Fruit fly (Drosophila melanogaster) whole organism, embryonic: ENCODE results near the gene gish.
A peak's percentile ranks its signal among the peaks of the same experiment; 100 is the strongest.

Source experiments
- B-H2 ChIP-seq: fragments of 200-800 bp; sonication (Bioruptor generic); optimal IDR thresholded peaks from 2 replicates; lab custom pipeline; 2018; ENCODE audit warnings: missing biosample characterization, mild to moderate bottlenecking, missing genetic modification characterization
- Bdp1 ChIP-seq: fragments of 200-800 bp; sonication (Bioruptor generic); optimal IDR thresholded peaks from 3 replicates; lab custom pipeline; 2016; ENCODE audit warnings: missing biosample characterization, missing genetic modification characterization
- CG10267 ChIP-seq: fragments of 200-800 bp; sonication (Bioruptor generic); optimal IDR thresholded peaks from 2 replicates; lab custom pipeline; 2018; ENCODE audit warnings: missing biosample characterization, mild to moderate bottlenecking, missing genetic modification characterization, moderate library complexity
- CG10959 ChIP-seq: fragments of 200-800 bp; sonication (Bioruptor generic); IDR thresholded peaks from 2 replicates; pipeline ENCODE4 v1.3.6; 2022; ENCODE audit warnings: missing biosample characterization, missing genetic modification characterization
- CG12659 ChIP-seq: fragments of 200-800 bp; sonication (Bioruptor generic); optimal IDR thresholded peaks from 3 replicates; lab custom pipeline; 2017; ENCODE audit warnings: mild to moderate bottlenecking, missing biosample characterization, missing genetic modification reagents, missing genetic modification characterization
- CG14014 ChIP-seq: fragments of 200-800 bp; sonication (Bioruptor generic); IDR thresholded peaks from 2 replicates; pipeline ENCODE4 v1.3.6; 2022; ENCODE audit warnings: missing biosample characterization, missing genetic modification characterization
- CG17328 ChIP-seq: fragments of 200-800 bp; sonication (Bioruptor generic); IDR thresholded peaks from 2 replicates; pipeline ENCODE4 v1.3.6; 2022; ENCODE audit warnings: missing biosample characterization, missing genetic modification characterization
- CG17912 ChIP-seq: fragments of 200-800 bp; sonication (Bioruptor generic); optimal IDR thresholded peaks from 2 replicates; lab custom pipeline; 2018; ENCODE audit warnings: missing biosample characterization, mild to moderate bottlenecking, missing genetic modification characterization
- CG1792 ChIP-seq: fragments of 200-800 bp; sonication (Bioruptor generic); optimal IDR thresholded peaks from 2 replicates; lab custom pipeline; 2016; ENCODE audit warnings: missing biosample characterization, missing genetic modification characterization
- CG18011 ChIP-seq: fragments of 200-800 bp; sonication (Bioruptor generic); optimal IDR thresholded peaks from 2 replicates; lab custom pipeline; 2017; ENCODE audit warnings: missing biosample characterization, missing genetic modification characterization, mild to moderate bottlenecking, moderate library complexity, missing genotype
- CG2889 ChIP-seq: fragments of 200-800 bp; sonication (Bioruptor generic); IDR thresholded peaks from 3 replicates; pipeline ENCODE4 v1.3.6; 2022; ENCODE audit warnings: missing biosample characterization, missing genetic modification characterization
- CG3838 ChIP-seq: fragments of 200-800 bp; sonication (Bioruptor generic); optimal IDR thresholded peaks from 3 replicates; lab custom pipeline; 2016; ENCODE audit warnings: missing biosample characterization, missing genetic modification characterization
- CG4282 ChIP-seq: fragments of 200-800 bp; sonication (Bioruptor generic); optimal IDR thresholded peaks from 2 replicates; lab custom pipeline; 2016; ENCODE audit warnings: missing biosample characterization, missing genetic modification characterization
- CG4424 ChIP-seq: fragments of 200-800 bp; sonication (Bioruptor generic); optimal IDR thresholded peaks from 3 replicates; lab custom pipeline; 2016; ENCODE audit warnings: missing biosample characterization, missing genetic modification characterization
- CG5245 ChIP-seq: fragments of 200-800 bp; sonication (Bioruptor generic); optimal IDR thresholded peaks from 3 replicates; lab custom pipeline; 2016; ENCODE audit warnings: missing biosample characterization, missing genetic modification characterization
- CTCF ChIP-seq: fragments of 200-800 bp; sonication (Bioruptor generic); optimal IDR thresholded peaks from 2 replicates; lab custom pipeline; 2017; ENCODE audit warnings: missing biosample characterization, mild to moderate bottlenecking, missing genetic modification characterization, moderate library complexity
- D ChIP-seq, 2 experiments: fragments of 200-800 bp in 1 of 2; fragments of >200 bp in 1 of 2; sonication (Bioruptor generic) in 1 of 2; optimal IDR thresholded peaks; 2 replicates in 1 of 2; 3 replicates in 1 of 2; lab custom pipeline; 2017; ENCODE audit warnings: mild to moderate bottlenecking in 1 of 2, missing biosample characterization in 1 of 2, missing genetic modification characterization in 1 of 2, missing genetic modification reagents in 1 of 2
- Hr39 ChIP-seq: fragments of >200 bp; optimal IDR thresholded peaks from 2 replicates; lab custom pipeline; 2017
- Lpt ChIP-seq: fragments of >200 bp; optimal IDR thresholded peaks from 2 replicates; lab custom pipeline; 2018; ENCODE audit warnings: missing biosample characterization, missing genetic modification characterization
- MBD-R2 ChIP-seq: fragments of 200-800 bp; sonication (Bioruptor generic); IDR thresholded peaks from 2 replicates; pipeline ENCODE4 v1.3.6; 2022; ENCODE audit warnings: missing biosample characterization, missing genetic modification characterization
- NK7.1 ChIP-seq: fragments of 200-800 bp; sonication (Bioruptor generic); optimal IDR thresholded peaks from 3 replicates; lab custom pipeline; 2016; ENCODE audit warnings: missing biosample characterization, missing genetic modification characterization
- Rx ChIP-seq: fragments of 200-800 bp; sonication (Bioruptor generic); IDR thresholded peaks from 2 replicates; pipeline ENCODE4 v1.3.6; 2022; ENCODE audit warnings: missing biosample characterization, missing genetic modification characterization
- Side ChIP-seq: fragments of 200-800 bp; sonication (Bioruptor generic); optimal IDR thresholded peaks from 2 replicates; lab custom pipeline; 2016; ENCODE audit warnings: missing biosample characterization, missing genetic modification characterization
- Sox100B ChIP-seq: fragments of 200-800 bp; sonication (Bioruptor generic); optimal IDR thresholded peaks from 3 replicates; lab custom pipeline; 2018; ENCODE audit warnings: missing biosample characterization, mild to moderate bottlenecking, missing genetic modification characterization
- Sry-β ChIP-seq: fragments of 200-800 bp; sonication (Bioruptor generic); optimal IDR thresholded peaks from 2 replicates; lab custom pipeline; 2018; ENCODE audit warnings: missing biosample characterization, mild to moderate bottlenecking, missing genetic modification characterization, moderate library complexity
- bsh ChIP-seq, 2 experiments: fragments of 200-800 bp; sonication (Bioruptor generic); optimal IDR thresholded peaks; 2 replicates each; lab custom pipeline; 2017 to 2018; ENCODE audit warnings: mild to moderate bottlenecking in 2 of 2, missing biosample characterization in 2 of 2, missing genetic modification characterization in 2 of 2, moderate library complexity in 1 of 2
- cas ChIP-seq: fragments of 200-800 bp; sonication (Bioruptor generic); IDR thresholded peaks from 2 replicates; pipeline ENCODE4 v1.3.6; 2022; ENCODE audit warnings: missing biosample characterization, missing genetic modification characterization
- dmrt11E ChIP-seq: fragments of 200-800 bp; sonication (Bioruptor generic); optimal IDR thresholded peaks from 3 replicates; lab custom pipeline; 2018; ENCODE audit warnings: missing biosample characterization, mild to moderate bottlenecking, missing genetic modification characterization, moderate library complexity
- dpn ChIP-seq, 2 experiments: fragments of 200-800 bp; sonication (Bioruptor generic); optimal IDR thresholded peaks; 3 replicates each; lab custom pipeline; 2016; ENCODE audit warnings: missing biosample characterization in 2 of 2, missing genetic modification characterization in 2 of 2
- fd102C ChIP-seq: fragments of 200-800 bp; sonication (Bioruptor generic); optimal IDR thresholded peaks from 2 replicates; lab custom pipeline; 2018; ENCODE audit warnings: missing biosample characterization, mild to moderate bottlenecking, missing genetic modification characterization, moderate library complexity
- ftz-f1 ChIP-seq: fragments of 200-800 bp; sonication (Bioruptor generic); optimal IDR thresholded peaks from 2 replicates; lab custom pipeline; 2016; ENCODE audit warnings: missing biosample characterization, missing genetic modification characterization
- grn ChIP-seq: fragments of 200-800 bp; sonication (Bioruptor generic); optimal IDR thresholded peaks from 3 replicates; lab custom pipeline; 2017; ENCODE audit warnings: missing biosample characterization, missing genetic modification characterization
- hbn ChIP-seq: fragments of 200-800 bp; sonication (Bioruptor generic); IDR thresholded peaks from 2 replicates; pipeline ENCODE4 v1.3.6; 2022; ENCODE audit warnings: missing biosample characterization, missing genetic modification characterization; ENCODE audit not compliant: partially characterized antibody
- hkb ChIP-seq, 2 experiments: fragments of 200-800 bp in 1 of 2; fragments of >200 bp in 1 of 2; sonication (Bioruptor generic) in 1 of 2; IDR thresholded peaks in 1 of 2; optimal IDR thresholded peaks in 1 of 2; 2 replicates each; pipeline versions ENCODE4 v1.3.6 to Lab custom; 2017 to 2022; ENCODE audit warnings: missing biosample characterization in 1 of 2, missing genetic modification characterization in 1 of 2
- knrl ChIP-seq: fragments of 200-800 bp; sonication (Bioruptor generic); IDR thresholded peaks from 3 replicates; pipeline ENCODE4 v1.3.6; 2022; ENCODE audit warnings: missing biosample characterization, missing genetic modification characterization; ENCODE audit not compliant: partially characterized antibody
- lbe ChIP-seq: fragments of 200-800 bp; sonication (Bioruptor generic); optimal IDR thresholded peaks from 2 replicates; lab custom pipeline; 2016; ENCODE audit warnings: missing biosample characterization, mild to moderate bottlenecking, missing genetic modification characterization
- lola ChIP-seq, 3 experiments: fragments of >200 bp in 2 of 3; fragments of 200-800 bp in 1 of 3; sonication (Bioruptor generic) in 1 of 3; optimal IDR thresholded peaks; 2 replicates each; lab custom pipeline; 2017 to 2019; ENCODE audit warnings: missing biosample characterization in 3 of 3, missing genetic modification characterization in 3 of 3, mild to moderate bottlenecking in 1 of 3, moderate library complexity in 1 of 3
- mirr ChIP-seq: fragments of 200-800 bp; sonication (Bioruptor generic); optimal IDR thresholded peaks from 3 replicates; lab custom pipeline; 2018; ENCODE audit warnings: missing biosample characterization, mild to moderate bottlenecking, missing genetic modification characterization
- nom ChIP-seq: fragments of 200-800 bp; sonication (Bioruptor generic); optimal IDR thresholded peaks from 2 replicates; lab custom pipeline; 2017; ENCODE audit warnings: missing biosample characterization, missing genetic modification characterization, mild to moderate bottlenecking, moderate library complexity, missing genetic modification reagents
- p53 ChIP-seq: fragments of 200-800 bp; sonication (Bioruptor generic); optimal IDR thresholded peaks from 2 replicates; lab custom pipeline; 2016; ENCODE audit warnings: missing biosample characterization, missing genetic modification characterization
- pita ChIP-seq: fragments of 200-800 bp; sonication (Bioruptor generic); optimal IDR thresholded peaks from 2 replicates; lab custom pipeline; 2017; ENCODE audit warnings: missing biosample characterization, mild to moderate bottlenecking, missing genetic modification characterization
- ranshi ChIP-seq: fragments of 200-800 bp; sonication (Bioruptor generic); IDR thresholded peaks from 2 replicates; pipeline ENCODE4 v1.3.6; 2022; ENCODE audit warnings: missing biosample characterization, missing genetic modification characterization
- run ChIP-seq: fragments of 200-800 bp; sonication (Bioruptor generic); optimal IDR thresholded peaks from 3 replicates; lab custom pipeline; 2018; ENCODE audit warnings: missing biosample characterization, mild to moderate bottlenecking, missing genetic modification characterization
- salm ChIP-seq: fragments of 200-800 bp; sonication (Bioruptor generic); optimal IDR thresholded peaks from 2 replicates; lab custom pipeline; 2018; ENCODE audit warnings: missing biosample characterization, mild to moderate bottlenecking, missing genetic modification characterization
- scrt ChIP-seq: fragments of 200-800 bp; sonication (Bioruptor generic); optimal IDR thresholded peaks from 2 replicates; lab custom pipeline; 2018; ENCODE audit warnings: missing biosample characterization, mild to moderate bottlenecking, missing genetic modification characterization, moderate library complexity
- stc ChIP-seq: fragments of 200-800 bp; sonication (Bioruptor generic); IDR thresholded peaks from 2 replicates; pipeline ENCODE4 v1.3.6; 2022; ENCODE audit warnings: missing biosample characterization, missing genetic modification characterization
- unc-4 ChIP-seq: fragments of 200-800 bp; sonication (Bioruptor generic); IDR thresholded peaks from 2 replicates; pipeline ENCODE4 v1.3.6; 2022; ENCODE audit warnings: missing biosample characterization, missing genetic modification characterization; ENCODE audit not compliant: partially characterized antibody
- wek ChIP-seq: fragments of 200-800 bp; sonication (Bioruptor generic); optimal IDR thresholded peaks from 3 replicates; lab custom pipeline; 2018; ENCODE audit warnings: missing biosample characterization, mild to moderate bottlenecking, missing genetic modification characterization, moderate library complexity
- z ChIP-seq: fragments of 200-800 bp; sonication (Bioruptor generic); IDR thresholded peaks from 3 replicates; pipeline ENCODE4 v1.3.6; 2022; ENCODE audit warnings: missing biosample characterization, missing genetic modification characterization
- zfh1 ChIP-seq: fragments of 200-800 bp; sonication (Bioruptor generic); IDR thresholded peaks from 3 replicates; pipeline ENCODE4 v1.3.6; 2022; ENCODE audit warnings: missing biosample characterization, missing genetic modification characterization

The gish gene

DNA sequence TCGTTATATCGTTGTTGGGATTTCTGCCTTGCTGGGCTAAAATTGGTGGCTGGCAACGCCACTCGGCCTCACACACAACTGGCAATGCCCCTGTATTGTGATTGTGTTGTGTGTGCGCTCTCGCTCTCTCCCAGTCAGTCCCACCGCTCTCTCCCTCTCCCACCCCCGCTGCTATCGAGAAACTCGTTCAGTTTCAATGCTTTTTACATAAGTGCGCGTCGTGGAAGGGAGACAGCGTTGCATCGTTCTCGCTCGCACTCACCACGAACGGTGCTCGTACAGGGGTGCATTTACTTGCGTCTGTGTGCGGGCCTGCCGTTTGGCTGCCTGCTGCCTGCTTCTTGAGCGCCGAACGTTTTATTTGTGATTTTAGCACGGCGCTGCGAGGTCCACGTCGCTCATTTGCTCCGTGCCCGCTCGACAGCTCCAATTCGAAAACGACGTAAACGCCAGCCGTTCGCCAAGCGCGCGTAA is 29.8 kb upstream of the gish start (continued):
- peak; percentile 72 for TF ChIP-seq lbe (GFP tag; lab: Kevin White, UChicago)
- TF ChIP-seq Rx (GFP tag; lab: Robert Waterston, UW), result no peak
- peak; percentile 25 for TF ChIP-seq CG4282 (GFP tag; lab: Kevin White, UChicago)
- no peak for TF ChIP-seq CG17328
- no peak for TF ChIP-seq Sry-β (GFP tag; lab: Kevin White, UChicago)
- peak; percentile 96 for TF ChIP-seq D (optimal IDR thresholded peaks at IDR 0.05; lab: Kevin White, UChicago)
- TF ChIP-seq D (GFP tag; optimal IDR thresholded peaks at IDR 0.05; lab: Kevin White, UChicago), result peak; percentile 20
- no peak for TF ChIP-seq knrl (GFP tag; lab: Robert Waterston, UW)
- peak; percentile 4 for TF ChIP-seq CG5245 (GFP tag; lab: Kevin White, UChicago)
- peak; percentile 74 for TF ChIP-seq scrt (GFP tag; lab: Kevin White, UChicago)
- no peak for TF ChIP-seq CG4424 (GFP tag; lab: Kevin White, UChicago)
- TF ChIP-seq p53 (GFP tag; lab: Kevin White, UChicago), result no peak
- no peak for TF ChIP-seq stc (GFP tag; lab: Robert Waterston, UW)
- TF ChIP-seq CG3838 (GFP tag; lab: Kevin White, UChicago), result peak; percentile 34
- no peak for TF ChIP-seq Hr39 (lab: Kevin White, UChicago)
- TF ChIP-seq MBD-R2, result no peak
- no peak for TF ChIP-seq CG18011 (GFP tag; lab: Kevin White, UChicago)
- TF ChIP-seq dmrt11E (tag; lab: Kevin White, UChicago), result no peak
- TF ChIP-seq fd102C (GFP tag; lab: Kevin White, UChicago), result peak; percentile 2
- TF ChIP-seq CTCF, result peak; percentile 50
- peak; percentile 5 for TF ChIP-seq salm (tag; lab: Kevin White, UChicago)
- TF ChIP-seq B-H2 (GFP tag; lab: Kevin White, UChicago), result peak; percentile 36
- TF ChIP-seq hbn, result no peak
- TF ChIP-seq CG10267 (tag; lab: Kevin White, UChicago), result peak; percentile 7
- TF ChIP-seq hkb (optimal IDR thresholded peaks at IDR 0.05; lab: Kevin White, UChicago), result no peak
- TF ChIP-seq hkb (GFP tag; IDR thresholded peaks at IDR 0.05; lab: Robert Waterston, UW), result no peak
- TF ChIP-seq unc-4 (GFP tag; lab: Robert Waterston, UW), result no peak
- no peak for TF ChIP-seq CG10959
- TF ChIP-seq Bdp1 (GFP tag; lab: Kevin White, UChicago), result peak; percentile 31
- TF ChIP-seq CG2889 (GFP tag; lab: Robert Waterston, UW), result no peak
- no peak for TF ChIP-seq CG14014 (GFP tag; lab: Robert Waterston, UW)
- TF ChIP-seq cas (GFP tag; lab: Robert Waterston, UW), result no peak
- TF ChIP-seq Lpt (GFP tag; lab: Kevin White, UChicago), result no peak
- TF ChIP-seq nom, result peak; percentile 90
- TF ChIP-seq CG17912, result peak; percentile 66
- TF ChIP-seq CG12659 (GFP tag; lab: Kevin White, UChicago), result peak; percentile 49
- TF ChIP-seq grn (GFP tag; lab: Kevin White, UChicago), result no peak
- TF ChIP-seq mirr (GFP tag; lab: Kevin White, UChicago), result peak; percentile 91
- no peak for TF ChIP-seq run (tag; lab: Kevin White, UChicago)
- TF ChIP-seq Side, result peak; percentile 13
- peak; percentile 98 for TF ChIP-seq ftz-f1
- TF ChIP-seq ranshi (GFP tag; lab: Robert Waterston, UW), result no peak
- TF ChIP-seq Sox100B, result no peak
- TF ChIP-seq lola (GFP tag; optimal IDR thresholded peaks at IDR 0.05; lab: Kevin White, UChicago), result no peak
- no peak for TF ChIP-seq z (GFP tag; lab: Robert Waterston, UW)
- TF ChIP-seq dpn (GFP tag; optimal IDR thresholded peaks at IDR 0.05; lab: Kevin White, UChicago), result peak in 1 of 2 experiments; percentile 19
- TF ChIP-seq wek (GFP tag; lab: Kevin White, UChicago), result peak; percentile 10
- no peak for TF ChIP-seq pita (GFP tag; lab: Kevin White, UChicago)
- TF ChIP-seq zfh1 (GFP tag; lab: Robert Waterston, UW), result no peak
- peak in 1 of 2 experiments; percentile 50 for TF ChIP-seq bsh (GFP tag; optimal IDR thresholded peaks at IDR 0.05; lab: Kevin White, UChicago)
- TF ChIP-seq NK7.1 (GFP tag; lab: Kevin White, UChicago), result peak; percentile 36
- no peak for TF ChIP-seq CG1792 (GFP tag; lab: Kevin White, UChicago)
